Fruit fly (Drosophila melanogaster): ENCODE results near the gene Fam92.
A peak's percentile ranks its signal among the peaks of the same experiment; 100 is the strongest.

The Fam92 gene

dm6 chr2L:12424555-12424954, at the start of gene Fam92:
Fam92 (plus strand) TSS chr2L:12424904.
- no peak for TF ChIP-seq CG17801 (GFP tag; optimal IDR thresholded peaks at IDR 0.05; ENCODE audit: partially characterized antibody)

dm6 chr2L:12392406-12392805, 32.3 kb upstream of the Fam92 start:
- TF ChIP-seq CG17801 (GFP tag; optimal IDR thresholded peaks at IDR 0.05; ENCODE audit: partially characterized antibody): peak; percentile 23

- TF ChIP-seq CG17801 (GFP tag; optimal IDR thresholded peaks at IDR 0.05; ENCODE audit: partially characterized antibody): no peak
These were observed 26.7 kb upstream of the Fam92 start, which contains the start of gene Pkd2 for dm6 chr2L:12397974-12398373. Pkd2 (plus strand) TSS chr2L:12398274.

- TF ChIP-seq CG17801 (GFP tag; optimal IDR thresholded peaks at IDR 0.05; ENCODE audit: partially characterized antibody): peak; percentile 35
These were observed 20.1 kb upstream of the Fam92 start for dm6 chr2L:12404555-12405077.

dm6 chr2L:12410679-12411078, 14.0 kb upstream of the Fam92 start:
- TF ChIP-seq CG17801 (GFP tag; optimal IDR thresholded peaks at IDR 0.05; ENCODE audit: partially characterized antibody): no peak

dm6 chr2L:12413899-12414298, 10.8 kb upstream of the Fam92 start:
- TF ChIP-seq CG17801 (GFP tag; optimal IDR thresholded peaks at IDR 0.05; ENCODE audit: partially characterized antibody): no peak

- no peak for TF ChIP-seq CG17801 (GFP tag; optimal IDR thresholded peaks at IDR 0.05; ENCODE audit: partially characterized antibody)
These were observed 9.1 kb upstream of the Fam92 start for dm6 chr2L:12415485-12416137.

- TF ChIP-seq CG17801 (GFP tag; optimal IDR thresholded peaks at IDR 0.05; ENCODE audit: partially characterized antibody): no peak
These were observed 3.5 kb upstream of the Fam92 start for dm6 chr2L:12421188-12421587.

- TF ChIP-seq CG17801 (GFP tag; optimal IDR thresholded peaks at IDR 0.05; ENCODE audit: partially characterized antibody): no peak
These were observed 2.7 kb upstream of the Fam92 start for dm6 chr2L:12421793-12422691.

- TF ChIP-seq CG17801 (GFP tag; optimal IDR thresholded peaks at IDR 0.05; ENCODE audit: partially characterized antibody): no peak
These were observed 1.4 kb upstream of the Fam92 start, which contains the start of gene vir-1 for dm6 chr2L:12423106-12423836. vir-1 (minus strand) TSS chr2L:12423439.

dm6 chr2L:12427487-12428101, 2.9 kb downstream of the Fam92 start, which contains the start of the genes CG5446 and Trm1:
CG5446 (minus strand) TSS chr2L:12427709.
Trm1 (plus strand) TSS chr2L:12428028.
- peak; percentile 81 for TF ChIP-seq CG17801 (GFP tag; optimal IDR thresholded peaks at IDR 0.05; ENCODE audit: partially characterized antibody)

dm6 chr2L:12430792-12431191, 6.1 kb downstream of the Fam92 start, which contains the start of gene CG5435:
CG5435 (minus strand) TSS chr2L:12430892.
- TF ChIP-seq CG17801 (GFP tag; optimal IDR thresholded peaks at IDR 0.05; ENCODE audit: partially characterized antibody): no peak

- peak; percentile 84 for TF ChIP-seq CG17801 (GFP tag; optimal IDR thresholded peaks at IDR 0.05; ENCODE audit: partially characterized antibody)
These were observed 9.2 kb downstream of the Fam92 start, which contains the start of gene eRF3 for dm6 chr2L:12433712-12434534. eRF3 (plus strand) TSS chr2L:12434452.

Measured in ovary, adult (tissue).